Worm (Caenorhabditis elegans): ENCODE measurements around the gene cest-13.

cest-13 gene

ce11 chrX:13774144-13774543 is 14.1 kb downstream of the cest-13 start:
- TF ChIP-seq ref-2 (tag; optimal IDR thresholded peaks at IDR 0.05) (no peak), syd-9 (tag; optimal IDR thresholded peaks at IDR 0.05) (no peak), fkh-6 (tag; optimal IDR thresholded peaks at IDR 0.05) (no peak), pros-1 (tag; optimal IDR thresholded peaks at IDR 0.05) (no peak), pat-9 (tag; optimal IDR thresholded peaks at IDR 0.05) (no peak), odd-2 (tag; optimal IDR thresholded peaks at IDR 0.05) (no peak), dmd-4 (tag; optimal IDR thresholded peaks at IDR 0.05; ENCODE audit: borderline replicate concordance) (no peak), hlh-13 (GFP tag; optimal IDR thresholded peaks at IDR 0.05) (no peak), hlh-30 (tag; optimal IDR thresholded peaks at IDR 0.05; ENCODE audit: insufficient read depth) (no peak), T23F11.4 (GFP tag; optimal IDR thresholded peaks at IDR 0.05) (no peak), sdc-2 (tag; optimal IDR thresholded peaks at IDR 0.05) (no peak), pha-4 (tag; optimal IDR thresholded peaks at IDR 0.05) (no peak), tbx-7 (tag; optimal IDR thresholded peaks at IDR 0.05) (no peak)

DNA sequence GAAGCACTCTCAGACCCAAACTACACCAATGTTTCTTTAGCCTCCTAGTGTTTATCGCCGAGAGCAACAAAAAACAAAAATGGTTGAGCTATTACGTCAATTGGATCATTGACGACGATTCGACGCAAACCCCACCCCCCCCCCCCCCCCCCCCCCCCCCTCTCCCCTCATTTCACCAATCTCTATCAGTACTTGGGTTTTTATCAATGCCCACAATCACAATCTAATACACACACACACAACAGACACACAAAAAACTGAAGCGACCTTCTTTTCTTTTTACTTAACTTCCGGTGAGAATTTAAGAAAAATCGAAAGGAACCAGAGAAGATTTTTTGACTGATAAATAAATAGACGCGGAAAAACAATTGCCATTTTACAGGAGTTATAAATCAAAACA is 15.5 kb downstream of the cest-13 start:
- TF ChIP-seq pha-4 (tag; optimal IDR thresholded peaks at IDR 0.05): no peak
- TF ChIP-seq ceh-45 (GFP tag; IDR thresholded peaks at IDR 0.05): no peak
- TF ChIP-seq mec-3 (tag; optimal IDR thresholded peaks at IDR 0.05; ENCODE audit: borderline replicate concordance): no peak
- TF ChIP-seq npax-4 (tag; optimal IDR thresholded peaks at IDR 0.05): no peak
- TF ChIP-seq unc-55 (GFP tag; optimal IDR thresholded peaks at IDR 0.05): no peak
- no peak for TF ChIP-seq F13H6.1 (tag; optimal IDR thresholded peaks at IDR 0.05)
- TF ChIP-seq zip-5 (tag; optimal IDR thresholded peaks at IDR 0.05): no peak
- no peak for TF ChIP-seq lin-11 (tag; optimal IDR thresholded peaks at IDR 0.05)
- no peak for TF ChIP-seq pros-1 (tag; optimal IDR thresholded peaks at IDR 0.05)
- no peak for TF ChIP-seq Y22D7AL.16 (tag; optimal IDR thresholded peaks at IDR 0.05)
- TF ChIP-seq C38D4.7 (GFP tag; optimal IDR thresholded peaks at IDR 0.05): no peak
- no peak for TF ChIP-seq lim-6 (tag; optimal IDR thresholded peaks at IDR 0.05)
- TF ChIP-seq pax-1 (tag; optimal IDR thresholded peaks at IDR 0.05): no peak
- no peak for TF ChIP-seq ceh-31 (tag; optimal IDR thresholded peaks at IDR 0.05)
- TF ChIP-seq sdc-2 (tag; optimal IDR thresholded peaks at IDR 0.05): no peak

DNA sequence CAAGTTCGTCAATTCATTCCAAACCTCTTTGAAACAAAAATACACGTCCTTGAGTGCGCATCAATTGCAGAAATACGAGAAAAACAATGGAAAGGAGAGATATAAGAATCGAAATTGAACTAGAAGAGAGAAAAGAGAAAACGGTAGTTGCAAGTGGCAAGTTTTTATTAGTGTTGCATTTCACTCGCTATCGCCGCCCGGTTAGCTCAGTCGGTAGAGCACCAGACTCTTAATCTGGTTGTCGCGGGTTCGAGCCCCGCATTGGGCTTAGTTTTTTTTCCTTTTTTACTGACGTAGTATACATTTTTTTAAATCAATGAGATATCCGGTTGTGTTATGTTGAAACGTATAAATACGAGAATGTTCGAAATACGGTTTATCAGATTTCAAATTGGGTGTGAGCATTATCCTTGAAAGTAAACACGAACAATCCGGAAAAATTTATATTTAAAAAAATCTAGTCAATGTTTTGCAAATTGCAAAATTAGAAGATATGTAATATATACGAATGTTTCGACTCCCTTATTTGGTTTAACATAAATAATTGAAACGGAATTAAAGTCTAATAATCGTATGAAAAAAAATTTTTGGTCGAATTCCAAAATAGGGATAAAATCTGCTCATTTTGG is 21.5 kb downstream of the cest-13 start:
- TF ChIP-seq pat-9 (tag; optimal IDR thresholded peaks at IDR 0.05) (peak; percentile 21), unc-55 (GFP tag; optimal IDR thresholded peaks at IDR 0.05) (no peak), pqm-1 (tag; optimal IDR thresholded peaks at IDR 0.05) (no peak), ceh-14 (tag; optimal IDR thresholded peaks at IDR 0.05) (peak; percentile 37), ceh-19 (GFP tag; optimal IDR thresholded peaks at IDR 0.05) (no peak), Y22D7AL.16 (tag; optimal IDR thresholded peaks at IDR 0.05) (peak; percentile 26), C08G9.2 (tag; optimal IDR thresholded peaks at IDR 0.05) (no peak), dve-1 (tag; optimal IDR thresholded peaks at IDR 0.05) (peak; percentile 36), fax-1 (tag; optimal IDR thresholded peaks at IDR 0.05) (peak; percentile 4), unc-42 (tag; optimal IDR thresholded peaks at IDR 0.05) (no peak), che-1 (tag; optimal IDR thresholded peaks at IDR 0.05) (peak; percentile 32), ttx-3 (tag; optimal IDR thresholded peaks at IDR 0.05) (peak; percentile 9), fkh-6 (tag; optimal IDR thresholded peaks at IDR 0.05) (peak; percentile 14), hlh-15 (tag; optimal IDR thresholded peaks at IDR 0.05) (peak; percentile 4), nhr-232 (tag; optimal IDR thresholded peaks at IDR 0.05) (peak; percentile 1), gmeb-2 (tag; optimal IDR thresholded peaks at IDR 0.05) (peak; percentile 43), madf-2 (tag; optimal IDR thresholded peaks at IDR 0.05) (peak; percentile 11), ceh-45 (GFP tag; IDR thresholded peaks at IDR 0.05) (peak; percentile 40; the same call in 1 of the 2 replicates), tbx-2 (tag; optimal IDR thresholded peaks at IDR 0.05) (no peak), ceh-18 (tag; optimal IDR thresholded peaks at IDR 0.05) (no peak), zip-5 (tag; optimal IDR thresholded peaks at IDR 0.05) (peak; percentile 7)

Data from whole organism, late embryonic.